Worm (Caenorhabditis elegans): ENCODE measurements around the gene skr-12.

The skr-12 gene

ce11 chrIV:17207864-17208263, 40.8 kb downstream of the skr-12 start:
- TF ChIP-seq ceh-43 (GFP tag; optimal IDR thresholded peaks at IDR 0.05): no peak

ce11 chrIV:17209309-17209708, 42.2 kb downstream of the skr-12 start:
- no peak for TF ChIP-seq drap-1 (GFP tag; optimal IDR thresholded peaks at IDR 0.05)
- no peak for TF ChIP-seq tbx-8 (GFP tag; optimal IDR thresholded peaks at IDR 0.05)
- no peak for TF ChIP-seq ceh-43 (GFP tag; optimal IDR thresholded peaks at IDR 0.05)
- no peak for TF ChIP-seq unc-39 (tag; optimal IDR thresholded peaks at IDR 0.05)
- TF ChIP-seq pha-4 (tag; optimal IDR thresholded peaks at IDR 0.05): no peak
- no peak for TF ChIP-seq mab-5 (tag; optimal IDR thresholded peaks at IDR 0.05)
- no peak for TF ChIP-seq nhr-237 (tag; optimal IDR thresholded peaks at IDR 0.05)
- TF ChIP-seq flh-1 (GFP tag; optimal IDR thresholded peaks at IDR 0.05): no peak
- no peak for TF ChIP-seq unc-120 (tag; optimal IDR thresholded peaks at IDR 0.05; ENCODE audit: poor library complexity, severe bottlenecking)

ce11 chrIV:17210754-17211153, 43.7 kb downstream of the skr-12 start:
- TF ChIP-seq lin-13 (tag; optimal IDR thresholded peaks at IDR 0.05) (no peak), nhr-28 (tag; optimal IDR thresholded peaks at IDR 0.05) (no peak), mab-5 (tag; optimal IDR thresholded peaks at IDR 0.05) (no peak), sem-2 (GFP tag; optimal IDR thresholded peaks at IDR 0.05) (no peak), hlh-1 (tag; optimal IDR thresholded peaks at IDR 0.05) (no peak), lsy-2 (tag; optimal IDR thresholded peaks at IDR 0.05) (no peak), pha-4 (tag; optimal IDR thresholded peaks at IDR 0.05) (no peak), mls-2 (tag; optimal IDR thresholded peaks at IDR 0.05) (no peak), elt-3 (tag; optimal IDR thresholded peaks at IDR 0.05) (no peak), nhr-2 (tag; optimal IDR thresholded peaks at IDR 0.05) (no peak), ceh-43 (GFP tag; optimal IDR thresholded peaks at IDR 0.05) (no peak)

- TF ChIP-seq unc-39 (tag; optimal IDR thresholded peaks at IDR 0.05) (no peak), sem-2 (GFP tag; optimal IDR thresholded peaks at IDR 0.05) (no peak), lin-32 (GFP tag; optimal IDR thresholded peaks at IDR 0.05) (peak; percentile 86), unc-120 (tag; optimal IDR thresholded peaks at IDR 0.05; ENCODE audit: poor library complexity, severe bottlenecking) (peak; percentile 93), cnd-1 (tag; optimal IDR thresholded peaks at IDR 0.05) (peak; percentile 79), lin-13 (tag; optimal IDR thresholded peaks at IDR 0.05) (no peak), hlh-1 (tag; optimal IDR thresholded peaks at IDR 0.05) (peak; percentile 78), snpc-4 (tag; optimal IDR thresholded peaks at IDR 0.05) (no peak), M03D4.4 (tag; optimal IDR thresholded peaks at IDR 0.05) (no peak), elt-1 (tag; optimal IDR thresholded peaks at IDR 0.05; ENCODE audit: borderline replicate concordance, insufficient read depth) (no peak), ceh-83 (GFP tag; optimal IDR thresholded peaks at IDR 0.05) (no peak), nhr-237 (tag; optimal IDR thresholded peaks at IDR 0.05) (no peak), sptf-1 (tag; optimal IDR thresholded peaks at IDR 0.05) (no peak), mep-1 (tag; optimal IDR thresholded peaks at IDR 0.05) (no peak)
Measured at ce11 chrIV:17215070-17215469, 48.0 kb downstream of the skr-12 start.

- no peak for TF ChIP-seq blmp-1 (tag; optimal IDR thresholded peaks at IDR 0.05)
- no peak for TF ChIP-seq unc-39 (tag; optimal IDR thresholded peaks at IDR 0.05)
- no peak for TF ChIP-seq elt-3 (tag; optimal IDR thresholded peaks at IDR 0.05)
- TF ChIP-seq nhr-12 (tag; optimal IDR thresholded peaks at IDR 0.05): no peak
- TF ChIP-seq ztf-11 (tag; optimal IDR thresholded peaks at IDR 0.05): no peak
- no peak for TF ChIP-seq M03D4.4 (tag; optimal IDR thresholded peaks at IDR 0.05)
- no peak for TF ChIP-seq zip-8 (tag; optimal IDR thresholded peaks at IDR 0.05)
- TF ChIP-seq nhr-28 (tag; optimal IDR thresholded peaks at IDR 0.05): no peak
- TF ChIP-seq drap-1 (GFP tag; optimal IDR thresholded peaks at IDR 0.05): no peak
- no peak for TF ChIP-seq mep-1 (tag; optimal IDR thresholded peaks at IDR 0.05)
- no peak for TF ChIP-seq elt-1 (tag; optimal IDR thresholded peaks at IDR 0.05; ENCODE audit: borderline replicate concordance, insufficient read depth)
- no peak for TF ChIP-seq unc-62 (GFP tag; optimal IDR thresholded peaks at IDR 0.05)
Measured at ce11 chrIV:17216048-17216447, 49.0 kb downstream of the skr-12 start, which contains the start of gene Y116A8B.1. Y116A8B.1 (plus strand) TSS chrIV:17216348.

Data from whole organism, mixed stage, embryonic.